Worm (Caenorhabditis elegans): ENCODE results near the gene C06B8.2.

Gene C06B8.2

DNA sequence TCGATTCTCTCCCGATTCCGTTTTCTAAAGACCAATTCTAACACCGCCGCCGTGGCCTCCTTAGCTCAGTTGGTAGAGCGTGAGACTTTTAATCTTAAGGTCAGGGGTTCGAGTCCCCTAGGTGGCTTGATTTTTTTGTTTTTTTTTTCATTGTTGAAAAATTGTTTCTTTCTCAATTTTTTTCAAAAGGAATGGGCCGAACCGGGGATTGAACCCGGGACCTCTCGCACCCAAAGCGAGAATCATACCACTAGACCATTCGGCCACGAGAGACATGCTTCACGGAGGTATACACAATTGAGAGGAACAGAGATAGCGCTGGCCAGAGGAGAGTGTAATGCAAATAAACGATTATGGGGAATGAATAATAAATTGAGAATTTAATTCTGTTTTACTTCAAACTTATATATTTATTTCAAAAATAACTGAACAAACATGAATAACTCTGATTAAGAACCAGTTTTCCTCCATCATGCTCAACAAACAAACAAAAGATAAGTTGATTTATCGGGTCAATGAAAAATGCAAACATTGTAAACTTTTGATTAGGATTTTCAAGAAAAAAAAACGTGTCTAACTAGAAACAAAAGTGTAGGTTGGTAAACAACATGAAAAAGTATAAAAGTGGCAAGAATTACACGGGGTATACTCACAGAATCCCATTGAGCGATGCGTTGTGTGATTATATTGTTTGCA is 13.4 kb downstream of the C06B8.2 start, which contains the start of gene pqn-71 (continued):
- TF ChIP-seq ztf-22 (GFP tag; optimal IDR thresholded peaks at IDR 0.05) (peak; percentile 74), B0035.1 (tag; optimal IDR thresholded peaks at IDR 0.05) (peak; percentile 92), xnd-1 (tag; optimal IDR thresholded peaks at IDR 0.05) (peak; percentile 46), ceh-91 (GFP tag; IDR thresholded peaks at IDR 0.05) (peak; percentile 63; the same call in 1 of the 2 replicates), tbx-9 (tag; optimal IDR thresholded peaks at IDR 0.05; ENCODE audit: borderline replicate concordance) (peak; percentile 79), F39B2.1 (GFP tag; IDR thresholded peaks at IDR 0.05) (0 out of 2 replicates have a peak, but pooled peaks have one; percentile 70), tlf-1 (GFP tag; optimal IDR thresholded peaks at IDR 0.05) (peak; percentile 85), Y56A3A.18 (GFP tag; IDR thresholded peaks at IDR 0.05) (peak; percentile 97), attf-6 (GFP tag; IDR thresholded peaks at IDR 0.05) (peak; percentile 90), D2030.7 (GFP tag; IDR thresholded peaks at IDR 0.05) (peak; percentile 97), ekl-4 (GFP tag; IDR thresholded peaks at IDR 0.05) (peak; percentile 89), tbp1 (GFP tag; optimal IDR thresholded peaks at IDR 0.05) (peak; percentile 99), ama-1 (optimal IDR thresholded peaks at IDR 0.05) (no peak), ama-1 (GFP tag; optimal IDR thresholded peaks at IDR 0.05) (peak; percentile 89 to 90), ztf-26 (tag; optimal IDR thresholded peaks at IDR 0.05) (peak; percentile 96), F57C9.4 (tag; optimal IDR thresholded peaks at IDR 0.05) (no peak), F57A8.1 (GFP tag; optimal IDR thresholded peaks at IDR 0.05) (peak; percentile 47), nhr-90 (tag; optimal IDR thresholded peaks at IDR 0.05) (peak; percentile 98), let-607 (tag; optimal IDR thresholded peaks at IDR 0.05) (peak; percentile 75 to 81), nhr-120 (GFP tag; IDR thresholded peaks at IDR 0.05) (peak; percentile 88; the same call in 1 of the 2 replicates), madf-8 (GFP tag; conservative IDR thresholded peaks at IDR 0.05) (peak; percentile 69), ZK185.1 (tag; optimal IDR thresholded peaks at IDR 0.05; ENCODE audit: poor library complexity, severe bottlenecking) (peak; percentile 94), hlh-12 (tag; optimal IDR thresholded peaks at IDR 0.05) (peak; percentile 86), lin-26 (GFP tag; IDR thresholded peaks at IDR 0.05) (peak; percentile 98), lin-40 (tag; optimal IDR thresholded peaks at IDR 0.05) (peak; percentile 97), ets-4 (GFP tag; optimal IDR thresholded peaks at IDR 0.05) (no peak), F22D6.2 (tag; optimal IDR thresholded peaks at IDR 0.05) (peak; percentile 85), ceh-100 (GFP tag; IDR thresholded peaks at IDR 0.05) (peak; percentile 83), dox-1 (GFP tag; IDR thresholded peaks at IDR 0.05) (peak; percentile 95), ceh-27 (GFP tag; optimal IDR thresholded peaks at IDR 0.05) (peak; percentile 75), hmg-20 (GFP tag; IDR thresholded peaks at IDR 0.05) (peak; percentile 89), zfh-2 (GFP tag; conservative IDR thresholded peaks at IDR 0.05) (peak; percentile 80; the same call in 1 of the 2 replicates), nfya-2 (GFP tag; IDR thresholded peaks at IDR 0.05) (no peak), lag-1 (GFP tag; IDR thresholded peaks at IDR 0.05) (no peak), T07F8.4 (tag; optimal IDR thresholded peaks at IDR 0.05) (peak; percentile 93), cebp-2 (GFP tag; IDR thresholded peaks at IDR 0.05) (peak; percentile 92), lin-54 (GFP tag; optimal IDR thresholded peaks at IDR 0.05) (peak; percentile 85), mxl-1 (tag; optimal IDR thresholded peaks at IDR 0.05) (peak; percentile 93), nfya-1 (tag; optimal IDR thresholded peaks at IDR 0.05; ENCODE audit: borderline replicate concordance, insufficient read depth) (no peak), F37B4.10 (GFP tag; IDR thresholded peaks at IDR 0.05) (0 out of 2 replicates have a peak, but pooled peaks have one; percentile 88), rcor-1 (GFP tag; IDR thresholded peaks at IDR 0.05) (peak; percentile 91), Y67H2A.10 (GFP tag; conservative IDR thresholded peaks at IDR 0.05) (0 out of 2 replicates have a peak, but pooled peaks have one; percentile 12), zim-3 (tag; optimal IDR thresholded peaks at IDR 0.05) (peak; percentile 87), egl-18 (GFP tag; IDR thresholded peaks at IDR 0.05) (0 out of 2 replicates have a peak, but pooled peaks have one; percentile 81), lir-1 (GFP tag; conservative IDR thresholded peaks at IDR 0.05) (0 out of 2 replicates have a peak, but pooled peaks have one; percentile 22), dpff-1 (tag; optimal IDR thresholded peaks at IDR 0.05) (peak; percentile 54), unc-62 (GFP tag; optimal IDR thresholded peaks at IDR 0.05) (no peak)

Measured in whole organism, young adult.